Worm (Caenorhabditis elegans) whole organism, early embryonic: ENCODE results near the gene prx-5.

Experiments used
- F13C5.2 ChIP-seq: sonication (generic microtip); optimal IDR thresholded peaks from 2 replicates; lab custom pipeline; 2017; ENCODE audit warnings: mild to moderate bottlenecking, missing genetic modification characterization, inconsistent platforms, missing compliant biosample characterization
- ama-1 ChIP-seq: fragments of 150-350 bp; optimal IDR thresholded peaks from 2 replicates; lab custom pipeline; 2014
- ceh-13 ChIP-seq: fragments of 200-800 bp; sonication (Bioruptor generic); optimal IDR thresholded peaks from 2 replicates; lab custom pipeline; 2018; ENCODE audit warnings: mild to moderate bottlenecking, missing genetic modification characterization, missing compliant biosample characterization
- ceh-36 ChIP-seq: sonication (generic microtip); optimal IDR thresholded peaks from 2 replicates; lab custom pipeline; 2016; ENCODE audit warnings: missing genetic modification characterization, inconsistent platforms, missing compliant biosample characterization
- hmg-4 ChIP-seq: fragments of 200-800 bp; sonication (Bioruptor generic); optimal IDR thresholded peaks from 2 replicates; lab custom pipeline; 2018; ENCODE audit warnings: mild to moderate bottlenecking, missing genetic modification characterization, missing compliant biosample characterization
- hnd-1 ChIP-seq: sonication (generic microtip); optimal IDR thresholded peaks from 2 replicates; lab custom pipeline; 2016; ENCODE audit warnings: missing genetic modification characterization, missing compliant biosample characterization
- scrt-1 ChIP-seq: fragments of 200-800 bp; sonication (Bioruptor generic); IDR thresholded peaks from 2 replicates; pipeline ENCODE4 v1.3.6; 2022; ENCODE audit warnings: missing genetic modification characterization, missing compliant biosample characterization
- sea-1 ChIP-seq: fragments of 200-800 bp; sonication (Bioruptor generic); conservative IDR thresholded peaks from 2 replicates; pipeline ENCODE4 v1.3.6; 2022; ENCODE audit warnings: missing genetic modification characterization, missing compliant biosample characterization
- tbx-37 ChIP-seq: fragments of 200-800 bp; sonication (Bioruptor generic); conservative IDR thresholded peaks from 2 replicates; pipeline ENCODE4 v1.3.6; 2022; ENCODE audit warnings: missing genetic modification reagents, missing genetic modification characterization, missing compliant biosample characterization

- no peak for TF ChIP-seq ama-1 (lab: Kevin White, UChicago)
- TF ChIP-seq ceh-13, result no peak
- no peak for TF ChIP-seq sea-1 (GFP tag; lab: Robert Waterston, UW)
- no peak for TF ChIP-seq F13C5.2
- TF ChIP-seq ceh-36 (tag; lab: Kevin White, UChicago), result no peak
- no peak for TF ChIP-seq hmg-4 (GFP tag; lab: Kevin White, UChicago)
- TF ChIP-seq tbx-37 (GFP tag; lab: Robert Waterston, UW), result no peak
- no peak for TF ChIP-seq hnd-1
- no peak for TF ChIP-seq scrt-1
These were observed 45.8 kb upstream of the prx-5 start, which contains the start of gene atg-10 for ce11 chrII:8658835-8659234.
